Worm (Caenorhabditis elegans) whole organism, L2 larva: ENCODE results near the gene Y41D4B.15.
A peak's percentile ranks its signal among the peaks of the same experiment; 100 is the strongest.

Source experiments
- F13H6.1 ChIP-seq: sonication (generic microtip); optimal IDR thresholded peaks from 2 replicates; lab custom pipeline; 2016; ENCODE audit warnings: missing genetic modification characterization, missing compliant biosample characterization
- Y55F3AM.14 ChIP-seq: fragments of 200-800 bp; sonication (Bioruptor generic); optimal IDR thresholded peaks from 2 replicates; lab custom pipeline; 2018; ENCODE audit warnings: mild to moderate bottlenecking, missing genetic modification characterization, missing compliant biosample characterization
- ZK546.5 ChIP-seq: sonication (generic microtip); optimal IDR thresholded peaks from 2 replicates; lab custom pipeline; 2017; ENCODE audit warnings: missing biosample characterization, missing genetic modification characterization
- alr-1 ChIP-seq: fragments of 150-350 bp; optimal IDR thresholded peaks from 2 replicates; lab custom pipeline; 2014; ENCODE audit warnings: missing biosample characterization, missing genetic modification characterization
- blmp-1 ChIP-seq: sonication (generic microtip); optimal IDR thresholded peaks from 2 replicates; lab custom pipeline; 2017; ENCODE audit warnings: missing genetic modification characterization, mild to moderate bottlenecking, missing compliant biosample characterization, antibody characterized with exemption, moderate library complexity; ENCODE audit not compliant: insufficient read depth
- egl-27 ChIP-seq: sonication (generic microtip); optimal IDR thresholded peaks from 3 replicates; lab custom pipeline; 2017; ENCODE audit warnings: missing biosample characterization, missing genetic modification reagents, missing genetic modification characterization
- elt-1 ChIP-seq: fragments of 150-350 bp; optimal IDR thresholded peaks from 2 replicates; lab custom pipeline; 2014; ENCODE audit warnings: missing biosample characterization, missing genetic modification characterization
- elt-3 ChIP-seq: sonication (generic microtip); optimal IDR thresholded peaks from 2 replicates; lab custom pipeline; 2017; ENCODE audit warnings: missing biosample characterization, missing genetic modification characterization
- fos-1 ChIP-seq: fragments of 150-350 bp; optimal IDR thresholded peaks from 2 replicates; lab custom pipeline; 2014; ENCODE audit warnings: missing biosample characterization, missing genetic modification characterization
- lin-11 ChIP-seq: fragments of 150-350 bp; sonication (generic microtip); optimal IDR thresholded peaks from 2 replicates; lab custom pipeline; 2014; ENCODE audit warnings: missing biosample characterization, missing genetic modification characterization, inconsistent platforms, mixed read lengths
- lin-13 ChIP-seq: fragments of 150-350 bp; optimal IDR thresholded peaks from 2 replicates; lab custom pipeline; 2014; ENCODE audit warnings: missing biosample characterization, missing genetic modification reagents, missing genetic modification characterization
- lin-39 ChIP-seq: fragments of 150-350 bp; optimal IDR thresholded peaks from 2 replicates; lab custom pipeline; 2014; ENCODE audit warnings: missing biosample characterization, missing genetic modification reagents, missing genetic modification characterization
- lsy-2 ChIP-seq, 2 experiments: fragments of 150-350 bp in 1 of 2; sonication (generic microtip) in 1 of 2; optimal IDR thresholded peaks; 2 replicates each; lab custom pipeline; 2014 to 2017; ENCODE audit warnings: missing biosample characterization in 2 of 2, missing genetic modification characterization in 2 of 2
- mbf-1 ChIP-seq: sonication (generic microtip); optimal IDR thresholded peaks from 2 replicates; lab custom pipeline; 2017; ENCODE audit warnings: missing biosample characterization, missing genetic modification characterization
- mdl-1 ChIP-seq, 2 experiments: fragments of 150-350 bp in 1 of 2; sonication (generic microtip) in 1 of 2; optimal IDR thresholded peaks; 2 replicates each; lab custom pipeline; 2017; ENCODE audit warnings: missing biosample characterization in 2 of 2, missing genetic modification characterization in 2 of 2
- nhr-10 ChIP-seq: sonication (generic microtip); optimal IDR thresholded peaks from 2 replicates; lab custom pipeline; 2017; ENCODE audit warnings: missing biosample characterization, missing genetic modification characterization
- nhr-11 ChIP-seq: fragments of 150-350 bp; optimal IDR thresholded peaks from 2 replicates; lab custom pipeline; 2014; ENCODE audit warnings: missing biosample characterization, missing genetic modification characterization
- nhr-21 ChIP-seq: fragments of 150-350 bp; optimal IDR thresholded peaks from 2 replicates; lab custom pipeline; 2014; ENCODE audit warnings: missing biosample characterization, missing genetic modification characterization
- nhr-23 ChIP-seq: fragments of 150-350 bp; optimal IDR thresholded peaks from 2 replicates; lab custom pipeline; 2014; ENCODE audit warnings: missing biosample characterization, missing genetic modification reagents, missing genetic modification characterization
- nhr-237 ChIP-seq: fragments of 150-350 bp; optimal IDR thresholded peaks from 2 replicates; lab custom pipeline; 2014; ENCODE audit warnings: missing biosample characterization, missing genetic modification characterization
- nhr-77 ChIP-seq: fragments of 150-350 bp; optimal IDR thresholded peaks from 2 replicates; lab custom pipeline; 2014; ENCODE audit warnings: missing biosample characterization, missing genetic modification characterization
- peb-1 ChIP-seq: fragments of 150-350 bp; optimal IDR thresholded peaks from 2 replicates; lab custom pipeline; 2014; ENCODE audit warnings: missing biosample characterization, missing genetic modification characterization
- sem-4 ChIP-seq: fragments of 150-350 bp; optimal IDR thresholded peaks from 2 replicates; lab custom pipeline; 2014; ENCODE audit warnings: missing biosample characterization, missing genetic modification reagents, missing genetic modification characterization
- skn-1 ChIP-seq: sonication (generic microtip); optimal IDR thresholded peaks from 2 replicates; lab custom pipeline; 2017; ENCODE audit warnings: missing biosample characterization, missing genetic modification characterization
- sma-3 ChIP-seq: sonication (generic microtip); optimal IDR thresholded peaks from 2 replicates; lab custom pipeline; 2016; ENCODE audit warnings: missing genetic modification reagents, missing genetic modification characterization, missing compliant biosample characterization
- sma-9 ChIP-seq, 2 experiments: fragments of 150-350 bp in 1 of 2; sonication (generic microtip) in 1 of 2; optimal IDR thresholded peaks; 2 replicates each; lab custom pipeline; 2014 to 2016; ENCODE audit warnings: missing genetic modification characterization in 2 of 2, mild to moderate bottlenecking in 1 of 2, missing biosample characterization in 1 of 2, missing compliant biosample characterization in 1 of 2, missing genetic modification reagents in 1 of 2, moderate library complexity in 1 of 2
- snpc-4 ChIP-seq: fragments of 150-350 bp; optimal IDR thresholded peaks from 2 replicates; lab custom pipeline; 2014; ENCODE audit warnings: missing biosample characterization, missing genetic modification characterization
- unc-39 ChIP-seq: fragments of 150-350 bp; optimal IDR thresholded peaks from 2 replicates; lab custom pipeline; 2014; ENCODE audit warnings: missing biosample characterization, missing genetic modification characterization
- unc-55 ChIP-seq: fragments of 150-350 bp; sonication (generic microtip); optimal IDR thresholded peaks from 3 replicates; lab custom pipeline; 2014; ENCODE audit warnings: missing biosample characterization, missing genetic modification reagents, missing genetic modification characterization
- unc-62 ChIP-seq: fragments of 150-350 bp; optimal IDR thresholded peaks from 2 replicates; lab custom pipeline; 2014; ENCODE audit warnings: missing biosample characterization, missing genetic modification reagents, missing genetic modification characterization
- zag-1 ChIP-seq: fragments of 150-350 bp; optimal IDR thresholded peaks from 2 replicates; lab custom pipeline; 2014; ENCODE audit warnings: missing biosample characterization, missing genetic modification characterization
- ztf-1 ChIP-seq: fragments of 200-800 bp; sonication (Bioruptor generic); conservative IDR thresholded peaks from 2 replicates; pipeline ENCODE4 v1.3.6; 2022; ENCODE audit warnings: missing genetic modification characterization, missing compliant biosample characterization
- ztf-11 ChIP-seq: sonication (generic microtip); optimal IDR thresholded peaks from 2 replicates; lab custom pipeline; 2017; ENCODE audit warnings: missing biosample characterization, missing genetic modification characterization
- ztf-4 ChIP-seq: fragments of 150-350 bp; optimal IDR thresholded peaks from 2 replicates; lab custom pipeline; 2014; ENCODE audit warnings: missing biosample characterization, missing genetic modification characterization

Y41D4B.15 gene

ce11 chrIV:1563476-1564131 lies at the start of gene Y41D4B.15:
Gene Y41D4B.15, plus strand, starts transcription at chrIV:1564081.
- TF ChIP-seq ztf-4 (no peak), F13H6.1 (no peak), unc-62 (no peak), nhr-21 (tag; lab: Kevin White, UChicago) (no peak), ZK546.5 (no peak), Y55F3AM.14 (GFP tag; lab: Kevin White, UChicago) (no peak), nhr-77 (tag; lab: Kevin White, UChicago) (no peak), elt-3 (tag; lab: Kevin White, UChicago) (no peak), ztf-11 (tag; lab: Kevin White, UChicago) (no peak), nhr-11 (tag; lab: Kevin White, UChicago) (no peak), lin-11 (tag; lab: Kevin White, UChicago) (no peak), unc-55 (no peak), alr-1 (tag; lab: Kevin White, UChicago) (no peak), nhr-237 (no peak), mdl-1 (tag; optimal IDR thresholded peaks at IDR 0.05; lab: Kevin White, UChicago) (no peak), snpc-4 (tag; lab: Kevin White, UChicago) (no peak), skn-1 (no peak), egl-27 (tag; lab: Kevin White, UChicago) (no peak), sma-9 (GFP tag; optimal IDR thresholded peaks at IDR 0.05; lab: Kevin White, UChicago) (no peak), sma-9 (tag; optimal IDR thresholded peaks at IDR 0.05; lab: Kevin White, UChicago) (no peak), mbf-1 (tag; lab: Kevin White, UChicago) (no peak)

DNA sequence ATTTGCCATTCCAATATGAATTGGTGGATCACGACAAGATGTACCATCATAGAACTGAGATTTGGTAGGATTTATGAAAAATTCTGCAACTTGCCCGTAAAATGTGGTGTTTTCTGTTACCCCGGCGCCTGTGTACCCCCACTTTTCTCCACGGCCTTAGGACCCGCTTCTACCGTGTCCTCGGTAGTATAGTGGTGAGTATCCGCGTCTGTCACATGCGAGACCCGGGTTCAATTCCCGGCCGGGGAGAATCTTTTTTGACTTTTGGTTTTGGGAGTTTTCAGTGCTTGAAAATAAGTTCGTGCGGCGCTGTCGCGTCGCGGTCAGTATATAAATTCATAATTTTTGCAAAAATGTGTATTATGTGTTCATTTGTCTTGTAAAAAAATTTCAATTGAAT lies 49.5 kb upstream of the Y41D4B.15 start:
- no peak for TF ChIP-seq sma-3
- TF ChIP-seq peb-1 (tag; lab: Kevin White, UChicago), result no peak
- no peak for TF ChIP-seq nhr-23
- no peak for TF ChIP-seq zag-1 (tag; lab: Kevin White, UChicago)
- no peak for TF ChIP-seq nhr-10 (tag; lab: Kevin White, UChicago)
- no peak for TF ChIP-seq sem-4
- no peak for TF ChIP-seq snpc-4 (tag; lab: Kevin White, UChicago)
- TF ChIP-seq unc-55, result no peak
- no peak for TF ChIP-seq blmp-1 (tag; lab: Kevin White, UChicago)
- no peak for TF ChIP-seq elt-1 (tag; lab: Kevin White, UChicago)
- no peak for TF ChIP-seq nhr-11 (tag; lab: Kevin White, UChicago)
- TF ChIP-seq Y55F3AM.14 (GFP tag; lab: Kevin White, UChicago), result no peak
- TF ChIP-seq ztf-1 (GFP tag; lab: Robert Waterston, UW), result no peak
- no peak for TF ChIP-seq fos-1 (tag; lab: Kevin White, UChicago)

- TF ChIP-seq egl-27 (tag; lab: Kevin White, UChicago), result no peak
- TF ChIP-seq ztf-1 (GFP tag; lab: Robert Waterston, UW), result no peak
- TF ChIP-seq nhr-23, result no peak
- TF ChIP-seq lin-13 (GFP tag; lab: Kevin White, UChicago), result no peak
Measured at ce11 chrIV:1515891-1516290, 48.0 kb upstream of the Y41D4B.15 start.

ce11 chrIV:1516527-1516926 lies 47.4 kb upstream of the Y41D4B.15 start, which contains the start of gene clec-172:
Gene clec-172, minus strand, starts transcription at chrIV:1516627.
- TF ChIP-seq fos-1 (tag; lab: Kevin White, UChicago) (peak; percentile 1), egl-27 (tag; lab: Kevin White, UChicago) (no peak)
- TF ChIP-seq, all 48 proteins: peak for 1

DNA sequence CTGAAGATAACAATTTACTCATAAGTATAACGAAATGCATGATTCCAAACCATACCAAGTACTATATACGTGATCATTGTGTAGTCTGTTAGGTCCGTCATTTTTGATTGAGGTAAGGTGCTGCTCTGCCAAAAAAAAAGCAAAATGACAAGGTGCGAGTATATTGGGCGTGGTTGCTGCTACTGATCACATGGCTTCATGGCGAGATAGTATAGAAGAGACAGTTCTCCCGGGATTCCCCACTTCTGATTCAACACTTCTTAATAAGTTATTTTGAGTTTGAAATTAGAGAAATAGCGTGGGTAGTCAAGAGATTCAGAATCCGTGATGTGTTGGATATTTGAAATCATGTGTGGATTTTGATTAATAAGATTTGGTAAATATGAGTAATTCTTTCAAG lies 42.7 kb upstream of the Y41D4B.15 start, which contains the start of gene K03H6.4:
K03H6.4 (minus strand) TSS at position 101 of the 400 bp plus-strand sequence.
- no peak for TF ChIP-seq ztf-4

- TF ChIP-seq blmp-1 (tag; lab: Kevin White, UChicago) (no peak), nhr-23 (no peak), lsy-2 (tag; optimal IDR thresholded peaks at IDR 0.05; lab: Kevin White, UChicago) (no peak), lin-39 (tag; lab: Kevin White, UChicago) (no peak), mbf-1 (tag; lab: Kevin White, UChicago) (no peak), ztf-4 (no peak), unc-39 (tag; lab: Kevin White, UChicago) (no peak), skn-1 (peak; percentile 74)
Measured at ce11 chrIV:1522358-1522757, 41.5 kb upstream of the Y41D4B.15 start.
